Worm (Caenorhabditis elegans) whole organism, L4 larva: Measurements from ENCODE around the gene snr-3.

Experiments used
- D1046.2 ChIP-seq: fragments of 200-800 bp; sonication (Bioruptor generic); IDR thresholded peaks from 2 replicates; pipeline ENCODE4 v1.3.6; 2022; ENCODE audit warnings: missing genetic modification characterization, missing compliant biosample characterization
- F37D6.2 ChIP-seq: sonication (generic microtip); optimal IDR thresholded peaks from 2 replicates; lab custom pipeline; 2016; ENCODE audit warnings: mild to moderate bottlenecking, missing genetic modification characterization, missing compliant biosample characterization
- F44E2.7 ChIP-seq: fragments of 200-800 bp; sonication (Bioruptor generic); IDR thresholded peaks from 2 replicates; pipeline ENCODE4 v2.1.2; 2022; ENCODE audit warnings: missing genetic modification characterization, missing compliant biosample characterization
- T26A8.4 ChIP-seq: fragments of 200-800 bp; sonication (Bioruptor generic); IDR thresholded peaks from 2 replicates; pipeline ENCODE4 v1.3.6; 2022; ENCODE audit warnings: missing genetic modification characterization, missing compliant biosample characterization
- Y75B8A.6 ChIP-seq: fragments of 200-800 bp; sonication (Bioruptor generic); IDR thresholded peaks from 2 replicates; pipeline ENCODE4 v1.3.6; 2022; ENCODE audit warnings: missing genetic modification reagents, missing genetic modification characterization, missing compliant biosample characterization
- aha-1 ChIP-seq: fragments of 150-350 bp; peaks from one replicate; lab custom pipeline; 2014; ENCODE audit warnings: missing biosample characterization, missing genetic modification characterization
- attf-4 ChIP-seq: sonication (generic microtip); optimal IDR thresholded peaks from 3 replicates; lab custom pipeline; 2017; ENCODE audit warnings: missing biosample characterization, missing genetic modification characterization
- ceh-20 ChIP-seq: fragments of 200-800 bp; sonication (Bioruptor generic); IDR thresholded peaks from 2 replicates; pipeline ENCODE4 v1.3.6; 2022; ENCODE audit warnings: missing genetic modification reagents, missing genetic modification characterization, missing compliant biosample characterization
- ctbp-1 ChIP-seq: fragments of 200-800 bp; sonication (Bioruptor generic); IDR thresholded peaks from 2 replicates; pipeline ENCODE4 v1.3.6; 2022; ENCODE audit warnings: missing genetic modification reagents, missing genetic modification characterization, missing compliant biosample characterization
- daf-19 ChIP-seq: fragments of 200-800 bp; sonication (Bioruptor generic); conservative IDR thresholded peaks from 2 replicates; pipeline ENCODE4 v1.3.6; 2022; ENCODE audit warnings: missing genetic modification characterization, missing compliant biosample characterization
- dmd-6 ChIP-seq: fragments of 200-800 bp; sonication (Bioruptor generic); IDR thresholded peaks from 2 replicates; pipeline ENCODE4 v1.3.6; 2022; ENCODE audit warnings: missing genetic modification reagents, missing genetic modification characterization, missing compliant biosample characterization
- dpl-1 ChIP-seq: fragments of 150-350 bp; optimal IDR thresholded peaks from 2 replicates; lab custom pipeline; 2014; ENCODE audit warnings: missing biosample characterization, missing genetic modification reagents, missing genetic modification characterization
- egl-43 ChIP-seq: fragments of 200-800 bp; sonication (Bioruptor generic); IDR thresholded peaks from 2 replicates; pipeline ENCODE4 v1.3.6; 2022; ENCODE audit warnings: missing genetic modification reagents, missing genetic modification characterization, missing compliant biosample characterization
- fkh-10 ChIP-seq: fragments of 150-350 bp; optimal IDR thresholded peaks from 2 replicates; lab custom pipeline; 2014; ENCODE audit warnings: missing biosample characterization, missing genetic modification reagents, missing genetic modification characterization
- fos-1 ChIP-seq: fragments of 150-350 bp; optimal IDR thresholded peaks from 2 replicates; lab custom pipeline; 2014; ENCODE audit warnings: missing biosample characterization, missing genetic modification characterization
- hif-1 ChIP-seq, 2 experiments: sonication (generic microtip); optimal IDR thresholded peaks; 2 replicates each; lab custom pipeline; 2016 to 2017; ENCODE audit warnings: missing compliant biosample characterization in 2 of 2, missing genetic modification characterization in 2 of 2, missing genetic modification reagents in 2 of 2, missing genotype in 2 of 2, mild to moderate bottlenecking in 1 of 2
- hlh-11 ChIP-seq: fragments of 200-800 bp; sonication (Bioruptor generic); optimal IDR thresholded peaks from 2 replicates; lab custom pipeline; 2018; ENCODE audit warnings: mild to moderate bottlenecking, missing genetic modification characterization, missing compliant biosample characterization
- hlh-30 ChIP-seq: sonication (generic microtip); optimal IDR thresholded peaks from 2 replicates; lab custom pipeline; 2017; ENCODE audit warnings: antibody characterized with exemption, mild to moderate bottlenecking, missing genetic modification characterization, missing compliant biosample characterization; ENCODE audit not compliant: insufficient read depth
- hmg-1.1 ChIP-seq: fragments of 200-800 bp; sonication (Bioruptor generic); IDR thresholded peaks from 2 replicates; pipeline ENCODE4 v1.3.6; 2022; ENCODE audit warnings: missing genetic modification reagents, missing genetic modification characterization, missing compliant biosample characterization
- jun-1 ChIP-seq: fragments of 150-350 bp; optimal IDR thresholded peaks from 2 replicates; lab custom pipeline; 2014; ENCODE audit warnings: missing biosample characterization, missing genetic modification reagents, missing genetic modification characterization
- lim-7 ChIP-seq: fragments of 200-800 bp; sonication (Bioruptor generic); IDR thresholded peaks from 2 replicates; pipeline ENCODE4 v1.3.6; 2022; ENCODE audit warnings: missing genetic modification characterization, missing compliant biosample characterization
- lin-13 ChIP-seq: fragments of 150-350 bp; optimal IDR thresholded peaks from 2 replicates; lab custom pipeline; 2014; ENCODE audit warnings: missing biosample characterization, missing genetic modification reagents, missing genetic modification characterization
- lin-29 ChIP-seq: fragments of 200-800 bp; sonication (Bioruptor generic); IDR thresholded peaks from 2 replicates; pipeline ENCODE4 v1.3.6; 2022; ENCODE audit warnings: missing genetic modification reagents, missing genetic modification characterization, missing compliant biosample characterization
- lin-38 ChIP-seq: fragments of 200-800 bp; sonication (Bioruptor generic); IDR thresholded peaks from 2 replicates; pipeline ENCODE4 v1.3.6; 2022; ENCODE audit warnings: missing genetic modification reagents, missing genetic modification characterization, missing compliant biosample characterization
- lsy-2 ChIP-seq, 2 experiments: fragments of 150-350 bp in 1 of 2; sonication (generic microtip) in 1 of 2; optimal IDR thresholded peaks; 2 replicates each; lab custom pipeline; 2014 to 2017; ENCODE audit warnings: missing biosample characterization in 2 of 2, missing genetic modification characterization in 2 of 2
- madf-5 ChIP-seq, 2 experiments: fragments of 200-800 bp; sonication (Bioruptor generic); IDR thresholded peaks; 2 replicates each; pipeline ENCODE4 v1.3.6; 2022; ENCODE audit warnings: missing compliant biosample characterization in 2 of 2, missing genetic modification characterization in 2 of 2
- mdl-1 ChIP-seq, 2 experiments: fragments of 150-350 bp in 1 of 2; sonication (generic microtip) in 1 of 2; optimal IDR thresholded peaks; 2 replicates each; lab custom pipeline; 2014 to 2017; ENCODE audit warnings: missing biosample characterization in 2 of 2, missing genetic modification characterization in 2 of 2
- mep-1 ChIP-seq: fragments of 150-350 bp; sonication (generic microtip); optimal IDR thresholded peaks from 3 replicates; lab custom pipeline; 2014; ENCODE audit warnings: missing biosample characterization, missing genetic modification characterization
- mes-2 ChIP-seq: sonication (generic microtip); optimal IDR thresholded peaks from 2 replicates; lab custom pipeline; 2016; ENCODE audit warnings: missing genotype, mild to moderate bottlenecking, missing genetic modification characterization, missing compliant biosample characterization; ENCODE audit not compliant: poor library complexity, severe bottlenecking
- mxl-3 ChIP-seq: fragments of 200-800 bp; sonication (Bioruptor generic); optimal IDR thresholded peaks from 2 replicates; lab custom pipeline; 2018; ENCODE audit warnings: mild to moderate bottlenecking, missing genetic modification characterization, missing compliant biosample characterization
- nhr-11 ChIP-seq: fragments of 150-350 bp; optimal IDR thresholded peaks from 2 replicates; lab custom pipeline; 2014; ENCODE audit warnings: missing biosample characterization, missing genetic modification characterization
- nhr-28 ChIP-seq: fragments of 150-350 bp; optimal IDR thresholded peaks from 2 replicates; lab custom pipeline; 2014; ENCODE audit warnings: missing biosample characterization, missing genetic modification characterization
- nhr-42 ChIP-seq: fragments of 200-800 bp; sonication (Bioruptor generic); IDR thresholded peaks from 2 replicates; pipeline ENCODE4 v1.3.6; 2022; ENCODE audit warnings: missing genetic modification characterization, missing compliant biosample characterization
- nhr-48 ChIP-seq: sonication (generic microtip); optimal IDR thresholded peaks from 2 replicates; lab custom pipeline; 2016; ENCODE audit warnings: mild to moderate bottlenecking, missing genetic modification characterization, missing compliant biosample characterization
- nhr-6 ChIP-seq: fragments of 150-350 bp; optimal IDR thresholded peaks from 2 replicates; lab custom pipeline; 2014; ENCODE audit warnings: missing biosample characterization, missing genetic modification characterization
- php-3 ChIP-seq: fragments of 200-800 bp; sonication (Bioruptor generic); IDR thresholded peaks from 2 replicates; pipeline ENCODE4 v1.3.6; 2022; ENCODE audit warnings: missing genetic modification reagents, missing genetic modification characterization, missing compliant biosample characterization
- rbr-2 ChIP-seq: sonication (generic microtip); optimal IDR thresholded peaks from 2 replicates; lab custom pipeline; 2016; ENCODE audit warnings: missing genotype, missing genetic modification characterization, missing compliant biosample characterization
- set-16 ChIP-seq: fragments of 200-800 bp; sonication (Bioruptor generic); IDR thresholded peaks from 2 replicates; pipeline ENCODE4 v1.3.6; 2022; ENCODE audit warnings: missing genetic modification reagents, missing genetic modification characterization, missing compliant biosample characterization
- snpc-1.2 ChIP-seq: fragments of 200-800 bp; sonication (Bioruptor generic); IDR thresholded peaks from 2 replicates; pipeline ENCODE4 v1.3.6; 2022; ENCODE audit warnings: missing genetic modification reagents, missing genetic modification characterization, missing compliant biosample characterization
- snpc-4 ChIP-seq: fragments of 150-350 bp; optimal IDR thresholded peaks from 2 replicates; lab custom pipeline; 2014; ENCODE audit warnings: missing biosample characterization, missing genetic modification characterization
- spr-1 ChIP-seq: sonication (generic microtip); optimal IDR thresholded peaks from 2 replicates; lab custom pipeline; 2016; ENCODE audit warnings: mild to moderate bottlenecking, missing genetic modification characterization, missing compliant biosample characterization
- spr-3 ChIP-seq: fragments of 200-800 bp; sonication (Bioruptor generic); optimal IDR thresholded peaks from 2 replicates; lab custom pipeline; 2018; ENCODE audit warnings: mild to moderate bottlenecking, missing genetic modification characterization, missing compliant biosample characterization
- unc-62 ChIP-seq, 3 experiments: fragments of 150-350 bp in 1 of 3; sonication (generic microtip); optimal IDR thresholded peaks in 2 of 3; peaks in 1 of 3; 1 replicate in 1 of 3; 2 replicates in 2 of 3; lab custom pipeline; 2014 to 2017; ENCODE audit warnings: missing biosample characterization in 3 of 3, missing genetic modification characterization in 3 of 3, missing genetic modification reagents in 3 of 3, missing genotype in 1 of 3
- vab-7 ChIP-seq: fragments of 200-800 bp; sonication (Bioruptor generic); IDR thresholded peaks from 2 replicates; pipeline ENCODE4 v1.3.6; 2022; ENCODE audit warnings: missing genetic modification reagents, missing genetic modification characterization, missing compliant biosample characterization
- zip-11 ChIP-seq: fragments of 200-800 bp; sonication (Bioruptor generic); IDR thresholded peaks from 2 replicates; pipeline ENCODE4 v1.3.6; 2022; ENCODE audit warnings: missing genetic modification characterization, missing compliant biosample characterization

snr-3 gene

DNA sequence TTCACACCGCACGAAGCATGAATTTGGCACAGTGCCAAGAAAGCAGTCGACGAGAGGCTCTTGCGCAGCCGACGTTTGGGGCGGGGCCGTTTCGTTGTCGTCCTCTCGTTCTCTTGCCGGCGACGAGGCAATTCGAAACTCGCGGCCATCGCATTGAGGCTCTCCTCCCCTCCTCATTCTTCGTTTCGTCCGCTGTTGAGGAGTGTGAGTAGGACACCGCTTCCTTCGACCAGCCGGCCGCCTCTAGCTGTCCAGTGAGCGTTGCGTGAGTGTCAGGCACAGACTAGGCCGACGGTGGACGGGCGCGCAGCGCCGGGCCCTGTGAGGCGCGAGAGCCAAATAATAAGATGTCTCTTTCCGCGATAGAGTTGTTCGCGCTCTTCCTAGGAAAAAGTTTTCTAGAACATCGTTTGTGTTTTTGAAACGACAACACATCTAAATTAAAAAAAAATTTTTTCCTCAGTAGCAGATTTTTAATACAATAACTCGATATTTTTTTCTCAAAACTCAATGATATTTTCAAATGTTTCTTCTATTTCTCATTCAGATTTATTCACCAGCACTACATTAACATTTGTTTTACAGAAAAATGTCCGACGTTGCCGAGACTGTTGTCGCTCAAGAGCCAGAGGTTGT, 2.4 kb upstream of the snr-3 start, which contains the start of the genes T28D9.11 and T28D9.1:
Gene T28D9.11 (minus strand): TSS at position 177 of the 636 bp plus-strand sequence.
Gene T28D9.1 (plus strand): TSS at position 586 of the 636 bp plus-strand sequence.
- peak; percentile 44 for TF ChIP-seq lin-38 (GFP tag; lab: Robert Waterston, UW)
- no peak for TF ChIP-seq jun-1 (tag; lab: Kevin White, UChicago)
- TF ChIP-seq lin-13 (GFP tag; lab: Kevin White, UChicago) = peak; percentile 68
- TF ChIP-seq fos-1 (tag; lab: Kevin White, UChicago) = no peak
- TF ChIP-seq php-3 = 0 out of 2 replicates have a peak, but pooled peaks have one; percentile 36
- TF ChIP-seq daf-19 (GFP tag; lab: Robert Waterston, UW) = no peak
- peak; percentile 71 for TF ChIP-seq lim-7 (GFP tag; lab: Robert Waterston, UW)
- TF ChIP-seq dmd-6 (GFP tag; lab: Robert Waterston, UW) = peak; percentile 28; the same call in 1 of the 2 replicates
- no peak for TF ChIP-seq nhr-28
- TF ChIP-seq rbr-2 = peak; percentile 64
- peak; percentile 49 for TF ChIP-seq nhr-11 (tag; lab: Kevin White, UChicago)
- peak in 1 of 2 experiments; percentile 48 for TF ChIP-seq unc-62 (GFP tag; optimal IDR thresholded peaks at IDR 0.05 in 1 of 2; lab: Kevin White, UChicago)
- TF ChIP-seq unc-62 (tag; optimal IDR thresholded peaks at IDR 0.05; lab: Kevin White, UChicago) = no peak
- peak; percentile 82 for TF ChIP-seq egl-43 (GFP tag; lab: Robert Waterston, UW)
- no peak for TF ChIP-seq spr-3 (GFP tag; lab: Kevin White, UChicago)
- TF ChIP-seq mdl-1 (tag; optimal IDR thresholded peaks at IDR 0.05; lab: Kevin White, UChicago) = peak in 1 of 2 experiments; percentile 27
- TF ChIP-seq Y75B8A.6 (GFP tag; lab: Robert Waterston, UW) = no peak
- TF ChIP-seq nhr-42 = peak; percentile 60; the same call in 1 of the 2 replicates
- 0 out of 2 replicates have a peak, but pooled peaks have one; percentile 23 for TF ChIP-seq snpc-1.2
- peak; percentile 61 for TF ChIP-seq mes-2
- TF ChIP-seq lin-29 (GFP tag; lab: Robert Waterston, UW) = no peak
- 0 out of 2 replicates have a peak, but pooled peaks have one; percentile 56 for TF ChIP-seq F44E2.7 (GFP tag; lab: Robert Waterston, UW)
- peak; percentile 22 for TF ChIP-seq hlh-30
- TF ChIP-seq nhr-48 (tag; lab: Kevin White, UChicago) = peak; percentile 8
- peak; percentile 81 for TF ChIP-seq hmg-1.1 (GFP tag; lab: Robert Waterston, UW)
- 0 out of 2 replicates have a peak, but pooled peaks have one; percentile 35 for TF ChIP-seq D1046.2 (GFP tag; lab: Robert Waterston, UW)
- peak; percentile 63 for TF ChIP-seq ceh-20 (GFP tag; lab: Robert Waterston, UW)
- TF ChIP-seq snpc-4 (tag; lab: Kevin White, UChicago) = peak; percentile 65
- TF ChIP-seq hif-1 (tag; optimal IDR thresholded peaks at IDR 0.05; lab: Kevin White, UChicago) = peak in 1 of 2 experiments; percentile 58
- TF ChIP-seq set-16 (GFP tag; lab: Robert Waterston, UW) = peak; percentile 97
- TF ChIP-seq dpl-1 (GFP tag; lab: Kevin White, UChicago) = peak; percentile 44
- TF ChIP-seq zip-11 (GFP tag; lab: Robert Waterston, UW) = no peak
- TF ChIP-seq nhr-6 (tag; lab: Kevin White, UChicago) = no peak
- peak; percentile 4 for TF ChIP-seq spr-1
- TF ChIP-seq attf-4 (tag; lab: Kevin White, UChicago) = no peak
- peak; percentile 77 for TF ChIP-seq fkh-10
- TF ChIP-seq F37D6.2 (tag; lab: Kevin White, UChicago) = peak; percentile 71
- TF ChIP-seq mep-1 (tag; lab: Kevin White, UChicago) = peak; percentile 85
- TF ChIP-seq vab-7 (GFP tag; lab: Robert Waterston, UW) = peak; percentile 41; the same call in 1 of the 2 replicates
- TF ChIP-seq mxl-3 (GFP tag; lab: Kevin White, UChicago) = peak; percentile 69
- peak; percentile 77 for TF ChIP-seq hlh-11 (tag; lab: Kevin White, UChicago)
- 0 out of 2 replicates have a peak, but pooled peaks have one; percentile 40 for TF ChIP-seq T26A8.4
- peak; percentile 73 for TF ChIP-seq ctbp-1 (GFP tag; lab: Robert Waterston, UW)
- TF ChIP-seq madf-5 (GFP tag; IDR thresholded peaks at IDR 0.05; lab: Robert Waterston, UW) = 0 out of 4 replicates have a peak, but pooled peaks of 1 of the 2 experiments have one; percentile 32
- TF ChIP-seq aha-1 = peak; percentile 73
- peak; percentile 70 to 77 for TF ChIP-seq lsy-2 (tag; optimal IDR thresholded peaks at IDR 0.05; lab: Kevin White, UChicago)
